Worm (Caenorhabditis elegans): ENCODE results near the gene Y11D7A.5.

Y11D7A.5 gene

ce11 chrIV:9199148-9199938, 46.0 kb downstream of the Y11D7A.5 start:
- TF ChIP-seq nhr-80 (tag; optimal IDR thresholded peaks at IDR 0.05): peak; percentile 14
- TF ChIP-seq nhr-179 (tag; optimal IDR thresholded peaks at IDR 0.05): no peak
- TF ChIP-seq madf-10 (tag; optimal IDR thresholded peaks at IDR 0.05): no peak
- TF ChIP-seq cebp-1 (GFP tag; IDR thresholded peaks at IDR 0.05): no peak
- peak; percentile 58 for TF ChIP-seq cebp-1 (tag; optimal IDR thresholded peaks at IDR 0.05)
- TF ChIP-seq madf-3 (GFP tag; IDR thresholded peaks at IDR 0.05): 0 out of 2 replicates have a peak, but pooled peaks have one; percentile 48
- no peak for TF ChIP-seq F52B5.7 (tag; optimal IDR thresholded peaks at IDR 0.05)
- TF ChIP-seq Y67H2A.10 (GFP tag; conservative IDR thresholded peaks at IDR 0.05): no peak

ce11 chrIV:9198136-9198535, 47.2 kb downstream of the Y11D7A.5 start:
- TF ChIP-seq ztf-22 (GFP tag; optimal IDR thresholded peaks at IDR 0.05) (no peak), lir-1 (GFP tag; conservative IDR thresholded peaks at IDR 0.05) (peak; percentile 60; the same call in 1 of the 2 replicates), attf-5 (GFP tag; optimal IDR thresholded peaks at IDR 0.05) (peak; percentile 54), attf-3 (GFP tag; conservative IDR thresholded peaks at IDR 0.05) (no peak), pbrm-1 (GFP tag; IDR thresholded peaks at IDR 0.05) (0 out of 2 replicates have a peak, but pooled peaks have one; percentile 22), hmg-20 (GFP tag; IDR thresholded peaks at IDR 0.05) (no peak), tlf-1 (GFP tag; optimal IDR thresholded peaks at IDR 0.05) (peak; percentile 14), C06A6.2 (GFP tag; conservative IDR thresholded peaks at IDR 0.05) (no peak), ekl-4 (GFP tag; IDR thresholded peaks at IDR 0.05) (no peak), atf-7 (tag; optimal IDR thresholded peaks at IDR 0.05) (peak; percentile 49), tbx-9 (tag; optimal IDR thresholded peaks at IDR 0.05; ENCODE audit: borderline replicate concordance) (no peak), mel-28 (tag; optimal IDR thresholded peaks at IDR 0.05; ENCODE audit: borderline replicate concordance) (no peak), ceh-91 (GFP tag; IDR thresholded peaks at IDR 0.05) (no peak), lsy-27 (tag; optimal IDR thresholded peaks at IDR 0.05; ENCODE audit: borderline replicate concordance, insufficient read depth) (no peak), nhr-80 (tag; optimal IDR thresholded peaks at IDR 0.05) (peak; percentile 69), lag-1 (GFP tag; IDR thresholded peaks at IDR 0.05) (no peak), lin-26 (GFP tag; IDR thresholded peaks at IDR 0.05) (0 out of 2 replicates have a peak, but pooled peaks have one; percentile 42), sea-2 (GFP tag; IDR thresholded peaks at IDR 0.05) (no peak), nhr-90 (tag; optimal IDR thresholded peaks at IDR 0.05) (peak; percentile 18), F10E7.11 (tag; optimal IDR thresholded peaks at IDR 0.05) (no peak), lin-40 (tag; optimal IDR thresholded peaks at IDR 0.05) (peak; percentile 60), snpc-3.4 (tag; optimal IDR thresholded peaks at IDR 0.05) (no peak), snpc-4 (GFP tag; optimal IDR thresholded peaks at IDR 0.05) (no peak), snpc-4 (tag; optimal IDR thresholded peaks at IDR 0.05) (peak in 1 of 4 experiments; percentile 61), ztf-3 (GFP tag; optimal IDR thresholded peaks at IDR 0.05) (no peak), mes-4 (tag; optimal IDR thresholded peaks at IDR 0.05) (no peak), hlh-12 (tag; optimal IDR thresholded peaks at IDR 0.05) (no peak), aptf-2 (GFP tag; conservative IDR thresholded peaks at IDR 0.05) (no peak), let-607 (tag; optimal IDR thresholded peaks at IDR 0.05) (peak in 1 of 2 experiments; percentile 20), snpc-1.3 (tag; optimal IDR thresholded peaks at IDR 0.05; ENCODE audit: insufficient read depth) (no peak), ceh-79 (tag; optimal IDR thresholded peaks at IDR 0.05) (no peak), cebp-1 (GFP tag; IDR thresholded peaks at IDR 0.05) (no peak), cebp-1 (tag; optimal IDR thresholded peaks at IDR 0.05) (peak; percentile 70), ceh-27 (GFP tag; optimal IDR thresholded peaks at IDR 0.05) (peak; percentile 30), ets-4 (GFP tag; optimal IDR thresholded peaks at IDR 0.05) (no peak), dpl-1 (GFP tag; optimal IDR thresholded peaks at IDR 0.05) (no peak), xnd-1 (tag; optimal IDR thresholded peaks at IDR 0.05) (no peak), hmg-1.2 (GFP tag; IDR thresholded peaks at IDR 0.05) (no peak; the same call in 1 of the 2 replicates), hsf-1 (GFP tag; IDR thresholded peaks at IDR 0.05) (peak; percentile 69; the same call in 1 of the 2 replicates), Y53F4B.3 (GFP tag; IDR thresholded peaks at IDR 0.05) (no peak)

Data from whole organism, young adult.